Worm (Caenorhabditis elegans): ENCODE results near the gene cbp-3.
A peak's percentile ranks its signal among the peaks of the same experiment; 100 is the strongest.

The cbp-3 gene

DNA sequence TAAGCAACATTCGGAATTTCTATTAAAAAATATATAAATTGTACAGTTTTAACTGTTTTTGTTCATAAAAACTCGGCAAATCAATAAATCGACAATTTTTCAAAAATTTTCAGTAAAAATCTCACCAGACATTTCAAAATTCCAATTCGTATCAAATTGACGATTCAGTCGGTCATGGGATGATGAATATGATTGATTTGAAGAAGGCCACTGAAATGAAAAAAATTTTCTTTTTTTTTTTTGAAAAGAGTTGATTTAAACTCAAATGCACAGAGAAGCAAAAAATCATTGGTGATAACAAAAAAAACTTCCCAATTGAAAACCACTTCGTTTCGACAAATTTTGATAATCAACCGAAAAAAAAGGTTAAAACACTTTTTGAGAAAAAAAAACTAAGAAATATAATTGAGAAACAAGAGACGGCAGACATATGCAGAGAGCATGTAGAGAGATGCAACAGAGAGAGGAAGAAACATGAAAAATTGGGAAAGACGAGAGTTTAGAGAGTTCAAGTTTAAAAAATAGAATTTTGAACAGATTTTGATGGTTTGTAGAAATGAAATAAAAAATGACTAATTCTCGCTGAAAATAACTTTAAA lies 10.0 kb upstream of the cbp-3 start:
- TF ChIP-seq hmg-1.2 (GFP tag; IDR thresholded peaks at IDR 0.05) (peak; percentile 80), rcor-1 (GFP tag; IDR thresholded peaks at IDR 0.05) (no peak), mes-4 (tag; optimal IDR thresholded peaks at IDR 0.05) (no peak), nhr-80 (tag; optimal IDR thresholded peaks at IDR 0.05) (peak; percentile 85), ceh-58 (GFP tag; IDR thresholded peaks at IDR 0.05) (no peak), F49E8.2 (tag; optimal IDR thresholded peaks at IDR 0.05; ENCODE audit: insufficient read depth) (no peak), Y79H2A.3 (GFP tag; conservative IDR thresholded peaks at IDR 0.05) (no peak), cebp-1 (GFP tag; IDR thresholded peaks at IDR 0.05) (no peak), cebp-1 (tag; optimal IDR thresholded peaks at IDR 0.05) (peak; percentile 29)

- peak; percentile 34 for TF ChIP-seq K12H6.12 (tag; optimal IDR thresholded peaks at IDR 0.05)
- no peak for TF ChIP-seq dpl-1 (GFP tag; optimal IDR thresholded peaks at IDR 0.05)
- TF ChIP-seq nhr-80 (tag; optimal IDR thresholded peaks at IDR 0.05) = peak; percentile 19
- TF ChIP-seq zfh-2 (GFP tag; conservative IDR thresholded peaks at IDR 0.05) = peak; percentile 80
- TF ChIP-seq pbrm-1 (GFP tag; IDR thresholded peaks at IDR 0.05) = no peak
- TF ChIP-seq somi-1 (GFP tag; optimal IDR thresholded peaks at IDR 0.05) = peak; percentile 0
- TF ChIP-seq madf-10 (tag; optimal IDR thresholded peaks at IDR 0.05) = no peak
- no peak for TF ChIP-seq cebp-1 (GFP tag; IDR thresholded peaks at IDR 0.05)
- peak; percentile 30 for TF ChIP-seq cebp-1 (tag; optimal IDR thresholded peaks at IDR 0.05)
These were observed 8.5 kb upstream of the cbp-3 start for ce11 chrIII:9905307-9905706.

DNA sequence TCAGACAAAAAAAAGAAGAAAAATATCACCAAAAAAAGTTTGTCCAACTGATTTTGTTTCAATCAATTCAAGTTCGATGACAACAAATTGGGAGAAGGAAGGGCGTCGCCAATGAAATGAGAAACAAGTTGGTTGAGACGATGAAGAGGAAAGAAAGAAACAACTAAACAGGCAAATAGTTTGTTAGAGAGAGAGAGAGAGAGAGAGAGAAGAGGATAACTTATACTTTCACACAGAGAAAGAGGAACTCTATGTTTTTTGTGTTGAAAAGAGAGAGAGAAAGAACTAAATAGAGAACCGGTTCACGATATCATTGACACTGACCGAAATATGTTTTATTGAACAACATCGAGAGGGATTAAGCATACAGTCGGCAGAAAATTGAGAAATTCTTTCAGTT lies 6.2 kb upstream of the cbp-3 start:
- TF ChIP-seq cebp-2 (GFP tag; IDR thresholded peaks at IDR 0.05) (no peak), lin-54 (GFP tag; optimal IDR thresholded peaks at IDR 0.05) (no peak), C06A6.2 (GFP tag; conservative IDR thresholded peaks at IDR 0.05) (no peak), F39B2.1 (GFP tag; IDR thresholded peaks at IDR 0.05) (no peak), attf-6 (GFP tag; IDR thresholded peaks at IDR 0.05) (no peak), F23B12.7 (tag; optimal IDR thresholded peaks at IDR 0.05; ENCODE audit: insufficient read depth) (no peak), ama-1 (optimal IDR thresholded peaks at IDR 0.05) (no peak), ama-1 (GFP tag; optimal IDR thresholded peaks at IDR 0.05) (no peak), B0019.2 (GFP tag; conservative IDR thresholded peaks at IDR 0.05) (no peak), rec-8 (tag; optimal IDR thresholded peaks at IDR 0.05) (no peak), ztf-26 (tag; optimal IDR thresholded peaks at IDR 0.05) (no peak), aptf-2 (GFP tag; conservative IDR thresholded peaks at IDR 0.05) (no peak), C17E4.6 (GFP tag; IDR thresholded peaks at IDR 0.05) (no peak), fkh-3 (tag; optimal IDR thresholded peaks at IDR 0.05) (no peak), madf-3 (GFP tag; IDR thresholded peaks at IDR 0.05) (no peak), tlf-1 (GFP tag; optimal IDR thresholded peaks at IDR 0.05) (no peak), nhr-120 (GFP tag; IDR thresholded peaks at IDR 0.05) (no peak), nfya-2 (GFP tag; IDR thresholded peaks at IDR 0.05) (no peak), Y79H2A.3 (GFP tag; conservative IDR thresholded peaks at IDR 0.05) (no peak)

DNA sequence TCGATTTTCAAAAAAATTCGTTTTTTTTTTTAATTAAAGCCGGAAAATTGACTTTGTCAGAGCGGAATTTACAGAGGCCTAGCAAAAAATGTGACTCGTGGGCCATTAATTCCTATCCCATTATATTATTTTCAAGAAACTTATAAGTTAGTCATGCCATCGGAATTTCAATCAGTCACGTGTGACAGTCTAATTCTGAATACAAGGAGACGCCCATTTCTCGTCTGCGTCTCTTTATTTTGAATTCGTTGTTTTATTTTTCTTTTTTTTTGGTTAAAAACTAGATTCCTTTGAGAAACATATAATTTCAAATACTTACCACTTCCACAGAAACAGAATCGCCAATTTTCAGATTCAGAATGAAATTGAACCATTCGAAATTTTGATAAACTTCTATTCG lies 5.0 kb upstream of the cbp-3 start:
- TF ChIP-seq cebp-1 (GFP tag; IDR thresholded peaks at IDR 0.05) = no peak
- TF ChIP-seq cebp-1 (tag; optimal IDR thresholded peaks at IDR 0.05) = peak; percentile 11
- no peak for TF ChIP-seq mel-28 (tag; optimal IDR thresholded peaks at IDR 0.05; ENCODE audit: borderline replicate concordance)
- no peak for TF ChIP-seq T26A5.8 (tag; optimal IDR thresholded peaks at IDR 0.05)
- peak; percentile 14; the same call in 1 of the 2 replicates for TF ChIP-seq hmg-1.2 (GFP tag; IDR thresholded peaks at IDR 0.05)
- TF ChIP-seq ceh-100 (GFP tag; IDR thresholded peaks at IDR 0.05) = no peak
